Fruit fly (Drosophila melanogaster) whole organism, embryonic: Measurements from ENCODE around the gene CG3448.

Experiments
- Awh ChIP-seq: fragments of 200-800 bp; sonication (Bioruptor generic); IDR thresholded peaks from 2 replicates; pipeline ENCODE4, ENCODE4 v1.3.6; 2022; ENCODE audit warnings: missing biosample characterization, missing genetic modification characterization
- Bdp1 ChIP-seq: fragments of 200-800 bp; sonication (Bioruptor generic); optimal IDR thresholded peaks from 3 replicates; lab custom pipeline; 2016; ENCODE audit warnings: missing biosample characterization, missing genetic modification characterization
- CG10267 ChIP-seq: fragments of 200-800 bp; sonication (Bioruptor generic); optimal IDR thresholded peaks from 2 replicates; lab custom pipeline; 2018; ENCODE audit warnings: missing biosample characterization, mild to moderate bottlenecking, missing genetic modification characterization, moderate library complexity
- CG12299 ChIP-seq: fragments of 200-800 bp; sonication (Bioruptor generic); optimal IDR thresholded peaks from 2 replicates; lab custom pipeline; 2018; ENCODE audit warnings: missing biosample characterization, mild to moderate bottlenecking, missing genetic modification characterization
- CG12769 ChIP-seq: fragments of 200-800 bp; sonication (Bioruptor generic); optimal IDR thresholded peaks from 2 replicates; lab custom pipeline; 2019; ENCODE audit warnings: missing biosample characterization, mild to moderate bottlenecking, missing genetic modification characterization, moderate library complexity
- CG14667 ChIP-seq: fragments of 200-800 bp; sonication (Bioruptor generic); IDR thresholded peaks from 2 replicates; pipeline ENCODE4 v1.3.6; 2022; ENCODE audit warnings: missing biosample characterization, missing genetic modification characterization
- CG1647 ChIP-seq: fragments of 200-800 bp; sonication (Bioruptor generic); optimal IDR thresholded peaks from 3 replicates; lab custom pipeline; 2016; ENCODE audit warnings: missing biosample characterization, missing genetic modification characterization
- CG16779 ChIP-seq: fragments of 200-800 bp; sonication (Bioruptor generic); IDR thresholded peaks from 2 replicates; pipeline ENCODE4 v1.3.6; 2022; ENCODE audit warnings: missing biosample characterization, missing genetic modification characterization
- CG16815 ChIP-seq: fragments of 200-800 bp; sonication (Bioruptor generic); optimal IDR thresholded peaks from 3 replicates; lab custom pipeline; 2017; ENCODE audit warnings: missing biosample characterization, mild to moderate bottlenecking, missing genetic modification characterization
- CG17829 ChIP-seq: fragments of 200-800 bp; optimal IDR thresholded peaks from 2 replicates; lab custom pipeline; 2019; ENCODE audit warnings: missing biosample characterization, mild to moderate bottlenecking, missing genetic modification characterization, moderate library complexity
- CG1792 ChIP-seq: fragments of 200-800 bp; sonication (Bioruptor generic); optimal IDR thresholded peaks from 2 replicates; lab custom pipeline; 2016; ENCODE audit warnings: missing biosample characterization, missing genetic modification characterization
- CG18262 ChIP-seq: fragments of 200-800 bp; optimal IDR thresholded peaks from 3 replicates; lab custom pipeline; 2019; ENCODE audit warnings: missing biosample characterization, mild to moderate bottlenecking, missing genetic modification characterization, moderate library complexity
- CG2202 ChIP-seq: fragments of 200-800 bp; sonication (Bioruptor generic); optimal IDR thresholded peaks from 2 replicates; lab custom pipeline; 2018; ENCODE audit warnings: missing biosample characterization, mild to moderate bottlenecking, missing genetic modification characterization
- CG2875 ChIP-seq: fragments of 200-800 bp; sonication (Bioruptor generic); optimal IDR thresholded peaks from 2 replicates; lab custom pipeline; 2017; ENCODE audit warnings: missing biosample characterization, mild to moderate bottlenecking, missing genetic modification characterization, missing genetic modification reagents
- CG30403 ChIP-seq: fragments of 200-800 bp; sonication (Bioruptor generic); optimal IDR thresholded peaks from 3 replicates; lab custom pipeline; 2016; ENCODE audit warnings: missing biosample characterization, missing genetic modification characterization
- CG3065 ChIP-seq: fragments of 200-800 bp; sonication (Bioruptor generic); optimal IDR thresholded peaks from 2 replicates; lab custom pipeline; 2016; ENCODE audit warnings: missing biosample characterization, missing genetic modification characterization
- CG31441 ChIP-seq: fragments of 200-800 bp; sonication (Bioruptor generic); IDR thresholded peaks from 2 replicates; pipeline ENCODE4 v1.3.6; 2022; ENCODE audit warnings: missing biosample characterization, missing genetic modification characterization
- CG3726 ChIP-seq: fragments of 200-800 bp; sonication (Bioruptor generic); IDR thresholded peaks from 3 replicates; pipeline ENCODE4, ENCODE4 v1.3.6; 2022; ENCODE audit warnings: missing biosample characterization, missing genetic modification characterization
- CG4730 ChIP-seq: fragments of 200-800 bp; sonication (Bioruptor generic); IDR thresholded peaks from 2 replicates; pipeline ENCODE4 v1.3.6; 2022; ENCODE audit warnings: missing biosample characterization, missing genetic modification characterization
- CG6689 ChIP-seq: fragments of 200-800 bp; sonication (Bioruptor generic); IDR thresholded peaks from 2 replicates; pipeline ENCODE4 v1.3.6; 2022; ENCODE audit warnings: missing biosample characterization, missing genetic modification characterization
- CG7357 ChIP-seq: fragments of 200-800 bp; sonication (Bioruptor generic); IDR thresholded peaks from 3 replicates; pipeline ENCODE4 v1.3.6; 2022; ENCODE audit warnings: missing biosample characterization, missing genetic modification characterization
- CG8765 ChIP-seq: fragments of 200-800 bp; sonication (Bioruptor generic); IDR thresholded peaks from 2 replicates; pipeline ENCODE4 v1.3.6; 2022; ENCODE audit warnings: missing biosample characterization, missing genetic modification characterization
- CG8924 ChIP-seq: fragments of 200-800 bp; optimal IDR thresholded peaks from 3 replicates; lab custom pipeline; 2019; ENCODE audit warnings: missing biosample characterization, mild to moderate bottlenecking, missing genetic modification characterization, moderate library complexity
- CG9215 ChIP-seq: fragments of 200-800 bp; sonication (Bioruptor generic); IDR thresholded peaks from 2 replicates; pipeline ENCODE4 v1.3.6; 2022; ENCODE audit warnings: missing biosample characterization, missing genetic modification characterization
- CG9932 ChIP-seq: fragments of 200-800 bp; sonication (Bioruptor generic); IDR thresholded peaks from 2 replicates; pipeline ENCODE4 v1.3.6; 2022; ENCODE audit warnings: missing biosample characterization, missing genetic modification characterization
- CTCF ChIP-seq: fragments of 200-800 bp; sonication (Bioruptor generic); optimal IDR thresholded peaks from 2 replicates; lab custom pipeline; 2017; ENCODE audit warnings: missing biosample characterization, mild to moderate bottlenecking, missing genetic modification characterization, moderate library complexity
- Camta ChIP-seq: fragments of 200-800 bp; sonication (Bioruptor generic); optimal IDR thresholded peaks from 2 replicates; lab custom pipeline; 2016; ENCODE audit warnings: missing biosample characterization, missing genetic modification characterization
- Dad ChIP-seq: fragments of 200-800 bp; sonication (Bioruptor generic); optimal IDR thresholded peaks from 3 replicates; lab custom pipeline; 2016; ENCODE audit warnings: missing biosample characterization, missing genetic modification characterization
- Dip2 ChIP-seq: fragments of 200-800 bp; sonication (Bioruptor generic); IDR thresholded peaks from 2 replicates; pipeline ENCODE4 v1.3.6; 2022; ENCODE audit warnings: missing biosample characterization, missing genetic modification characterization
- HmgZ ChIP-seq: fragments of 200-800 bp; sonication (Bioruptor generic); optimal IDR thresholded peaks from 2 replicates; lab custom pipeline; 2018; ENCODE audit warnings: missing biosample characterization, mild to moderate bottlenecking, missing genetic modification characterization
- NC2α ChIP-seq: fragments of 200-800 bp; sonication (Bioruptor generic); optimal IDR thresholded peaks from 2 replicates; lab custom pipeline; 2016; ENCODE audit warnings: missing biosample characterization, missing genetic modification characterization
- Opbp ChIP-seq: fragments of 200-800 bp; sonication (Bioruptor generic); IDR thresholded peaks from 3 replicates; pipeline ENCODE4 v1.3.6; 2022; ENCODE audit warnings: missing biosample characterization, missing genetic modification characterization; ENCODE audit not compliant: partially characterized antibody
- Trl ChIP-seq, 3 experiments: fragments of >200 bp in 2 of 3; fragments of 200-800 bp in 1 of 3; sonication (Bioruptor generic) in 1 of 3; optimal IDR thresholded peaks; 2 replicates in 1 of 3; 3 replicates in 2 of 3; lab custom pipeline; 2016 to 2017; ENCODE audit warnings: missing biosample characterization in 1 of 3, missing genetic modification characterization in 1 of 3
- Vsx1 ChIP-seq: fragments of 200-800 bp; sonication (Bioruptor generic); optimal IDR thresholded peaks from 2 replicates; lab custom pipeline; 2017; ENCODE audit warnings: missing biosample characterization, mild to moderate bottlenecking, missing genetic modification characterization, missing genetic modification reagents
- al ChIP-seq: fragments of 200-800 bp; sonication (Bioruptor generic); IDR thresholded peaks from 2 replicates; pipeline ENCODE4 v1.3.6; 2022; ENCODE audit warnings: missing biosample characterization, missing genetic modification characterization
- ap ChIP-seq: fragments of 200-800 bp; sonication (Bioruptor generic); IDR thresholded peaks from 2 replicates; pipeline ENCODE4 v1.3.6; 2022; ENCODE audit warnings: missing biosample characterization, missing genetic modification characterization
- ash1 ChIP-seq: fragments of 200-800 bp; sonication (Bioruptor generic); optimal IDR thresholded peaks from 2 replicates; lab custom pipeline; 2018; ENCODE audit warnings: missing biosample characterization, mild to moderate bottlenecking, missing genetic modification characterization
- caup ChIP-seq: fragments of 200-800 bp; sonication (Bioruptor generic); optimal IDR thresholded peaks from 3 replicates; lab custom pipeline; 2017; ENCODE audit warnings: missing biosample characterization, mild to moderate bottlenecking, missing genetic modification characterization, moderate library complexity; ENCODE audit not compliant: severe bottlenecking
- chm ChIP-seq: fragments of 200-800 bp; sonication (Bioruptor generic); IDR thresholded peaks from 2 replicates; pipeline ENCODE4 v1.3.6; 2022; ENCODE audit warnings: missing biosample characterization, missing genetic modification characterization
- gce ChIP-seq: fragments of 200-800 bp; sonication (Bioruptor generic); IDR thresholded peaks from 3 replicates; pipeline ENCODE4 v1.3.6; 2022; ENCODE audit warnings: missing biosample characterization, missing genetic modification characterization
- gro ChIP-seq: fragments of 200-800 bp; sonication (Bioruptor generic); optimal IDR thresholded peaks from 2 replicates; lab custom pipeline; 2016; ENCODE audit warnings: missing biosample characterization, missing genetic modification characterization
- jigr1 ChIP-seq: fragments of 200-800 bp; sonication (Bioruptor generic); IDR thresholded peaks from 3 replicates; pipeline ENCODE4 v1.3.6; 2022; ENCODE audit warnings: missing biosample characterization, missing genetic modification characterization
- kay ChIP-seq: fragments of 200-800 bp; sonication (Bioruptor generic); optimal IDR thresholded peaks from 2 replicates; lab custom pipeline; 2016; ENCODE audit warnings: missing biosample characterization, missing genetic modification characterization
- ken ChIP-seq: fragments of 200-800 bp; sonication (Bioruptor generic); IDR thresholded peaks from 3 replicates; pipeline ENCODE4 v1.3.6; 2022; ENCODE audit warnings: missing biosample characterization, missing genetic modification characterization
- mam ChIP-seq: fragments of 200-800 bp; sonication (Bioruptor generic); optimal IDR thresholded peaks from 3 replicates; lab custom pipeline; 2016; ENCODE audit warnings: missing biosample characterization, missing genetic modification characterization
- otp ChIP-seq: fragments of 200-800 bp; sonication (Bioruptor generic); IDR thresholded peaks from 3 replicates; pipeline ENCODE4, ENCODE4 v1.3.6; 2022; ENCODE audit warnings: missing biosample characterization, missing genetic modification characterization
- row ChIP-seq: fragments of 200-800 bp; sonication (Bioruptor generic); IDR thresholded peaks from 3 replicates; pipeline ENCODE4 v1.3.6; 2022; ENCODE audit warnings: missing biosample characterization, missing genetic modification characterization
- sr ChIP-seq: fragments of 200-800 bp; sonication (Bioruptor generic); IDR thresholded peaks from 3 replicates; pipeline ENCODE4 v1.3.6; 2022; ENCODE audit warnings: missing biosample characterization, missing genetic modification characterization
- tll ChIP-seq, 2 experiments: fragments of 200-800 bp in 1 of 2; fragments of >200 bp in 1 of 2; sonication (Bioruptor generic) in 1 of 2; optimal IDR thresholded peaks; 2 replicates each; lab custom pipeline; 2017 to 2019; ENCODE audit warnings: missing biosample characterization in 2 of 2, missing genetic modification characterization in 2 of 2, mild to moderate bottlenecking in 1 of 2, moderate library complexity in 1 of 2
- toy ChIP-seq: fragments of 200-800 bp; sonication (Bioruptor generic); IDR thresholded peaks from 2 replicates; pipeline ENCODE4 v1.3.6; 2022; ENCODE audit warnings: missing biosample characterization, missing genetic modification characterization
- unc-4 ChIP-seq: fragments of 200-800 bp; sonication (Bioruptor generic); IDR thresholded peaks from 2 replicates; pipeline ENCODE4 v1.3.6; 2022; ENCODE audit warnings: missing biosample characterization, missing genetic modification characterization; ENCODE audit not compliant: partially characterized antibody

CG3448 gene

DNA sequence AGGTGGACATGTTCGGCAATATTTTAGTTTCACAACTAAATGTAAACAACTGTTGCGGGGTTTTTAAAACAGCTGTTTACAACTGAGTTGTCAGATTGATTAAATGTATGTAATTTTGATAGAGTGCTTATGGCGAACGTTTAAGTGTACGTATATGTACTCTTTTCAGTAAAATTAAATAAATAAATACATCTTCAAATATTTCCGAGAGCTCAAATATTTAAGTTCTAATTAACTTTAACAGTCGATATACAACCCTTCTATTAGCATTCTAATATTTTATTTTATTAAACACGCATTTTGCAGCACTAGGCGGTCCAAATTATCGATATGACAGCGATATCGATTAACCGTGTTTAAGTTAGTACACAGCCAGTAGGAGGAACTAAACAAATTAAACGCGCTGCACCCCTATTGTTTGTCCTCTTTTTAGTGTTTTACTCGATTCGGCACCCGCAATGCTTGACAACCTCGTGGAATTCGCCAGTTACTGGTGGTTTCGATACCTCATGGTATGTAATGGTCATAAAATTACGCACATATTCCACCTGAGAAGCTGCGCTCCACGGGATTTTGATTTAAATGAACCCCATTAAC lies at the start of gene CG3448, which contains the start of gene ghi (continued):
- 0 out of 3 replicates have a peak, but pooled peaks have one; percentile 28 for TF ChIP-seq CG7357 (GFP tag; lab: Robert Waterston, UW)
- TF ChIP-seq CG30403 (GFP tag; lab: Kevin White, UChicago) = peak; percentile 76
- no peak for TF ChIP-seq Trl (optimal IDR thresholded peaks at IDR 0.05; lab: Kevin White, UChicago)
- TF ChIP-seq Trl (GFP tag; optimal IDR thresholded peaks at IDR 0.05; lab: Kevin White, UChicago) = peak; percentile 69
- no peak for TF ChIP-seq otp (GFP tag; lab: Robert Waterston, UW)
- peak; percentile 35 for TF ChIP-seq CTCF (GFP tag; lab: Kevin White, UChicago)
- TF ChIP-seq CG1792 (GFP tag; lab: Kevin White, UChicago) = no peak
- TF ChIP-seq Opbp (GFP tag; lab: Robert Waterston, UW) = peak; percentile 75; the same call in 2 of the 3 replicates
- peak; percentile 72 for TF ChIP-seq Awh (GFP tag; lab: Robert Waterston, UW)
- no peak for TF ChIP-seq gce (GFP tag; lab: Robert Waterston, UW)
- no peak for TF ChIP-seq CG16815 (GFP tag; lab: Kevin White, UChicago)
- TF ChIP-seq CG8924 (tag; lab: Kevin White, UChicago) = peak; percentile 51
- TF ChIP-seq Dad (GFP tag; lab: Kevin White, UChicago) = no peak
- peak; percentile 59 for TF ChIP-seq mam
- no peak for TF ChIP-seq toy
- peak; percentile 66 for TF ChIP-seq CG18262 (tag; lab: Kevin White, UChicago)
- TF ChIP-seq CG12769 = peak; percentile 8
- TF ChIP-seq CG12299 (tag; lab: Kevin White, UChicago) = peak; percentile 8
- TF ChIP-seq row = peak; percentile 57; the same call in 2 of the 3 replicates
- TF ChIP-seq caup = peak; percentile 33
- TF ChIP-seq CG16779 (GFP tag; lab: Robert Waterston, UW) = no peak
- TF ChIP-seq CG31441 = peak; percentile 77
- peak; percentile 57 for TF ChIP-seq kay (GFP tag; lab: Kevin White, UChicago)
- peak; percentile 87 for TF ChIP-seq Vsx1 (GFP tag; lab: Kevin White, UChicago)
- no peak for TF ChIP-seq Bdp1 (GFP tag; lab: Kevin White, UChicago)
- peak; percentile 70 for TF ChIP-seq unc-4
- no peak for TF ChIP-seq sr
- peak; percentile 59; the same call in 1 of the 2 replicates for TF ChIP-seq al
- TF ChIP-seq CG3065 (GFP tag; lab: Kevin White, UChicago) = no peak
- peak; percentile 17 for TF ChIP-seq Camta (GFP tag; lab: Kevin White, UChicago)
- TF ChIP-seq ash1 (GFP tag; lab: Kevin White, UChicago) = no peak
- peak; percentile 61 for TF ChIP-seq CG17829 (tag; lab: Kevin White, UChicago)
- TF ChIP-seq CG8765 = no peak
- no peak for TF ChIP-seq CG1647 (GFP tag; lab: Kevin White, UChicago)
- peak; percentile 61 for TF ChIP-seq CG9932 (GFP tag; lab: Robert Waterston, UW)
- no peak for TF ChIP-seq CG2202 (tag; lab: Kevin White, UChicago)
- 0 out of 2 replicates have a peak, but pooled peaks have one; percentile 30 for TF ChIP-seq chm
- TF ChIP-seq gro (GFP tag; lab: Kevin White, UChicago) = peak; percentile 41
- no peak for TF ChIP-seq jigr1 (GFP tag; lab: Robert Waterston, UW)
- TF ChIP-seq CG6689 (GFP tag; lab: Robert Waterston, UW) = peak; percentile 74
- TF ChIP-seq ap (GFP tag; lab: Robert Waterston, UW) = no peak
- TF ChIP-seq CG2875 (GFP tag; lab: Kevin White, UChicago) = no peak
- TF ChIP-seq NC2α (GFP tag; lab: Kevin White, UChicago) = no peak
- TF ChIP-seq HmgZ (tag; lab: Kevin White, UChicago) = peak; percentile 74
- TF ChIP-seq Dip2 (GFP tag; lab: Robert Waterston, UW) = no peak
- TF ChIP-seq CG9215 = peak; percentile 68
- TF ChIP-seq CG3726 = no peak
- TF ChIP-seq CG4730 (GFP tag; lab: Robert Waterston, UW) = 0 out of 2 replicates have a peak, but pooled peaks have one; percentile 41
- no peak for TF ChIP-seq ken (GFP tag; lab: Robert Waterston, UW)
- peak; percentile 98 for TF ChIP-seq CG10267 (tag; lab: Kevin White, UChicago)
- no peak for TF ChIP-seq tll (GFP tag; optimal IDR thresholded peaks at IDR 0.05; lab: Kevin White, UChicago)
- TF ChIP-seq CG14667 (GFP tag; lab: Robert Waterston, UW) = no peak
